Fruit fly (Drosophila melanogaster) Kc167 (cell line): ENCODE data around the gene CG6527.

Source experiments
- Sin3A ChIP-seq: fragments of >200 bp; optimal IDR thresholded peaks from 2 replicates; lab custom pipeline; 2018; ENCODE audit warnings: missing external identifiers
- h ChIP-seq: fragments of >200 bp; optimal IDR thresholded peaks from 3 replicates; lab custom pipeline; 2018; ENCODE audit warnings: missing external identifiers
- insv ChIP-seq: fragments of >200 bp; optimal IDR thresholded peaks from 3 replicates; lab custom pipeline; 2018; ENCODE audit warnings: missing external identifiers
- psq ChIP-seq: fragments of >200 bp; optimal IDR thresholded peaks from 2 replicates; lab custom pipeline; 2017; ENCODE audit warnings: missing external identifiers

- no peak for TF ChIP-seq h (lab: Kevin White, UChicago)
- TF ChIP-seq insv (lab: Kevin White, UChicago) = no peak
- TF ChIP-seq psq (lab: Kevin White, UChicago) = no peak
- no peak for TF ChIP-seq Sin3A (lab: Kevin White, UChicago)
Observed at dm6 chr3L:10521624-10522023, 37.3 kb downstream of the CG6527 start.
